Worm (Caenorhabditis elegans) whole organism, L4 larva: ENCODE data around the gene F49A5.10.

Source experiments
- D1046.2 ChIP-seq: fragments of 200-800 bp; sonication (Bioruptor generic); IDR thresholded peaks from 2 replicates; pipeline ENCODE4 v1.3.6; 2022; ENCODE audit warnings: missing genetic modification characterization, missing compliant biosample characterization
- ZK337.2 ChIP-seq: fragments of 200-800 bp; sonication (Bioruptor generic); IDR thresholded peaks from 2 replicates; pipeline ENCODE4 v1.3.6; 2022; ENCODE audit warnings: missing genetic modification reagents, missing genetic modification characterization, missing compliant biosample characterization
- ZK546.5 ChIP-seq, 2 experiments: sonication (generic microtip); optimal IDR thresholded peaks; 2 replicates each; lab custom pipeline; 2017; ENCODE audit warnings: missing biosample characterization in 2 of 2, missing genetic modification characterization in 2 of 2
- dmd-6 ChIP-seq: fragments of 200-800 bp; sonication (Bioruptor generic); IDR thresholded peaks from 2 replicates; pipeline ENCODE4 v1.3.6; 2022; ENCODE audit warnings: missing genetic modification reagents, missing genetic modification characterization, missing compliant biosample characterization
- dpl-1 ChIP-seq: fragments of 150-350 bp; optimal IDR thresholded peaks from 2 replicates; lab custom pipeline; 2014; ENCODE audit warnings: missing biosample characterization, missing genetic modification reagents, missing genetic modification characterization
- mdl-1 ChIP-seq, 2 experiments: fragments of 150-350 bp in 1 of 2; sonication (generic microtip) in 1 of 2; optimal IDR thresholded peaks; 2 replicates each; lab custom pipeline; 2014 to 2017; ENCODE audit warnings: missing biosample characterization in 2 of 2, missing genetic modification characterization in 2 of 2
- nhr-11 ChIP-seq: fragments of 150-350 bp; optimal IDR thresholded peaks from 2 replicates; lab custom pipeline; 2014; ENCODE audit warnings: missing biosample characterization, missing genetic modification characterization
- nhr-237 ChIP-seq: sonication (generic microtip); optimal IDR thresholded peaks from 2 replicates; lab custom pipeline; 2017; ENCODE audit warnings: missing biosample characterization, missing genetic modification characterization
- pha-4 ChIP-seq, 2 experiments: fragments of 150-350 bp in 1 of 2; fragments of 200-800 bp in 1 of 2; sonication (Bioruptor generic) in 1 of 2; IDR thresholded peaks in 1 of 2; optimal IDR thresholded peaks in 1 of 2; 2 replicates each; pipeline versions ENCODE4 v1.3.6 to Lab custom; 2014 to 2022; ENCODE audit warnings: missing genetic modification characterization in 2 of 2, missing genetic modification reagents in 2 of 2, missing biosample characterization in 1 of 2, missing compliant biosample characterization in 1 of 2
- php-3 ChIP-seq: fragments of 200-800 bp; sonication (Bioruptor generic); IDR thresholded peaks from 2 replicates; pipeline ENCODE4 v1.3.6; 2022; ENCODE audit warnings: missing genetic modification reagents, missing genetic modification characterization, missing compliant biosample characterization
- snpc-4 ChIP-seq: fragments of 150-350 bp; optimal IDR thresholded peaks from 2 replicates; lab custom pipeline; 2014; ENCODE audit warnings: missing biosample characterization, missing genetic modification characterization
- spr-1 ChIP-seq: sonication (generic microtip); optimal IDR thresholded peaks from 2 replicates; lab custom pipeline; 2016; ENCODE audit warnings: mild to moderate bottlenecking, missing genetic modification characterization, missing compliant biosample characterization
- unc-62 ChIP-seq, 3 experiments: fragments of 150-350 bp in 1 of 3; sonication (generic microtip); optimal IDR thresholded peaks in 2 of 3; peaks in 1 of 3; 1 replicate in 1 of 3; 2 replicates in 2 of 3; lab custom pipeline; 2014 to 2017; ENCODE audit warnings: missing biosample characterization in 3 of 3, missing genetic modification characterization in 3 of 3, missing genetic modification reagents in 3 of 3, missing genotype in 1 of 3

DNA sequence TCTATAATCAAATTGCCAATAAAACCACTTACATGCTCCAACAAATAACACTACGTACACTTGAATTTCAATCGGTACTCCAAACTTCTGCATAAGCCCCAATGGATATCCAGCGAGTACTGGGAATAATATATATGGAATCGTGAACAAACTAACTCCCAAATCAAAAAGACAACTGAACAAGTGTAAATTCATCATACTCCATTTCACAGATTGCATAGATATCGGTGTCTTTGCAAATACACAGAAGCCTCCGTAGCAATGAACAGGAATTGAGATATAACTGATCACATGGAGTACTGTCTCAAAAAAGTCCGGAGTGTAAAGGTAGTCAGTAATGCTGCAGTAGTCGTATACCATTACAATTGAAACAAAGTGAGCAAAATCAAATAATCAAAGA, 45.7 kb upstream of the F49A5.10 start, which contains the start of gene srh-214:
- TF ChIP-seq nhr-11 (tag; lab: Kevin White, UChicago) (no peak), php-3 (GFP tag; lab: Robert Waterston, UW) (no peak), snpc-4 (tag; lab: Kevin White, UChicago) (no peak), ZK337.2 (GFP tag; lab: Robert Waterston, UW) (no peak), dpl-1 (no peak), ZK546.5 (tag; optimal IDR thresholded peaks at IDR 0.05; lab: Kevin White, UChicago) (no peak), unc-62 (GFP tag; optimal IDR thresholded peaks at IDR 0.05 in 1 of 2; lab: Kevin White, UChicago) (no peak), unc-62 (tag; optimal IDR thresholded peaks at IDR 0.05; lab: Kevin White, UChicago) (no peak), dmd-6 (GFP tag; lab: Robert Waterston, UW) (no peak), mdl-1 (tag; optimal IDR thresholded peaks at IDR 0.05; lab: Kevin White, UChicago) (no peak), pha-4 (GFP tag; IDR thresholded peaks at IDR 0.05; lab: Robert Waterston, UW) (no peak), pha-4 (tag; optimal IDR thresholded peaks at IDR 0.05; lab: Kevin White, UChicago) (no peak), nhr-237 (tag; lab: Kevin White, UChicago) (no peak), spr-1 (tag; lab: Kevin White, UChicago) (no peak), D1046.2 (GFP tag; lab: Robert Waterston, UW) (no peak)
